Fruit fly (Drosophila melanogaster): Measurements from ENCODE around the gene lbl.

Gene lbl

DNA sequence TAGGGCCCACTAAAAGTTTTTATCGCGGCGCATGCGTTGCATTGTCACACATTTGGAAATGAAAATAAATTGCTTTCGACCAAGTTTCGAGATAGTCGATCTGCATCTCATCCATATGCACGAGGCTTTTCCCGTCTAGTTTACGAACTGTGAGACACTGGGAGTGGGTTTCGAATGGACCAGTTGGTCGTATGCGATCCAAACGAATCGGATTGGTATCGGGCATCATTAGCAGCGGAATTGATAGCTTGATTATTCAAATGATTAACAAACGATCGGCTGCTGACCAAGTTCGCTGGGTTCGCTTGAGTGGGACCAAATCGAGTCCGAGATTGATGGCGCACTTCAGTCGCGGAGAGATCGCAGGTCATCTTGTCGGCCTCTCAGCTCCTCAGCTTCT lies 6.2 kb upstream of the lbl start:
- TF ChIP-seq CG13204 (GFP tag; optimal IDR thresholded peaks at IDR 0.05) (no peak), CG14655 (GFP tag; optimal IDR thresholded peaks at IDR 0.05) (no peak), Pif1B (GFP tag; optimal IDR thresholded peaks at IDR 0.05) (no peak), CG8159 (tag; optimal IDR thresholded peaks at IDR 0.05) (no peak), Pif1A (GFP tag; optimal IDR thresholded peaks at IDR 0.05) (no peak), rn (GFP tag; IDR thresholded peaks at IDR 0.05) (no peak), gl (tag; optimal IDR thresholded peaks at IDR 0.05) (no peak), EcR (GFP tag; optimal IDR thresholded peaks at IDR 0.05) (no peak), CG34367 (tag; optimal IDR thresholded peaks at IDR 0.05) (no peak), CG17806 (tag; optimal IDR thresholded peaks at IDR 0.05) (no peak), D1 (tag; optimal IDR thresholded peaks at IDR 0.05) (no peak), fd96Ca (GFP tag; IDR thresholded peaks at IDR 0.05) (no peak), CG10348 (GFP tag; IDR thresholded peaks at IDR 0.05) (no peak), Snoo (tag; optimal IDR thresholded peaks at IDR 0.05) (no peak), CG32121 (GFP tag; IDR thresholded peaks at IDR 0.05) (no peak), Ets98B (GFP tag; IDR thresholded peaks at IDR 0.05) (no peak)

DNA sequence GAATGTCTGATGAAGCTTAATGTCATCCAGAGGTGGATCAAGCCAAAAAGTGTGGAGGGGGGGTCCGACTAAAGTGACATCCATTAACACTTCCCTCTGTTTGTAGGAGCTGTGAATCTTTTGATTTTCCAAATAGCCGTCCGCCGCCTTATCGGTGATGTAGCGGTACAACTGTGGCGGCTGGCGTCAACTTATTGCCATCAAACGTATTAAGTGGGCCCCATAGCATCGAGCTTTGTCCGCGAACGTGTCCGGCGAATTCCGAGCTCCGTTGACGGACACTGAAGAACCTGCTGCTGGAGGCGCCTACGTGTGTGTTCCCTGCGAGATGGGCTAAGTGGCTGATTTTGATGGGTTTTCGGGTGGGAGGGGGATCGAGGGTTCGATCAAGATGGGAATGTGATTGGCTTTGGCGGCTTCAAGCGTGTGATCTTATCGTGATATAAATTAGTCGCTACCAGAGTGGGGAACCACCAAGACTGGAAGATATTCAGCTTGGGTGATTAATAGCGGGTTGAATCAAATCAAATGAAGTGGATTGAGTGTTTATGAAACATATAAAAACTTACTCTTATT lies 3.7 kb upstream of the lbl start:
- TF ChIP-seq Snoo (tag; optimal IDR thresholded peaks at IDR 0.05) (no peak), fd96Ca (GFP tag; IDR thresholded peaks at IDR 0.05) (no peak), CG14655 (GFP tag; optimal IDR thresholded peaks at IDR 0.05) (no peak), gl (tag; optimal IDR thresholded peaks at IDR 0.05) (no peak), CG17806 (tag; optimal IDR thresholded peaks at IDR 0.05) (no peak), CG15710 (tag; optimal IDR thresholded peaks at IDR 0.05) (no peak)

DNA sequence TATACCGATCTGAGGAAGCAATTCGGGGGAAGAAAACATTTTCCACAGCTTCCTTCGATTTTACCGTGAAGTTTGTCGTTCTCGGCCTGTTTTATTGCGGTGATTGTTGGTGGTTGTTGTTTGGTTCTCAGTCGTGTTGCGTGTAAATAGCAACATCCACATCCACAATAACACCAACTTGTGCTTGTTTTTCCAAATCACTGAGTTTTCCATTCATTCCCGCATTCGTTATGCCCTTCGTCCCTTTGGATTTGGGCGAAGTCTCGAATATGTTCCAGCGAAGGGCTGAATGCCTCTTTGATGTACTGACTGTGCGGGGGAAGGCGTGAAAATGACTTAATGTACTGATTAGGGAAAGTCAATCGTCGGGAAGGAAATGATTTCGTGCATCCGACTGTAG lies 7.1 kb downstream of the lbl start:
- TF ChIP-seq Snoo (tag; optimal IDR thresholded peaks at IDR 0.05) (no peak), CG32121 (GFP tag; IDR thresholded peaks at IDR 0.05) (no peak), EcR (GFP tag; optimal IDR thresholded peaks at IDR 0.05) (no peak), gl (tag; optimal IDR thresholded peaks at IDR 0.05) (no peak), Ets98B (GFP tag; IDR thresholded peaks at IDR 0.05) (no peak)

DNA sequence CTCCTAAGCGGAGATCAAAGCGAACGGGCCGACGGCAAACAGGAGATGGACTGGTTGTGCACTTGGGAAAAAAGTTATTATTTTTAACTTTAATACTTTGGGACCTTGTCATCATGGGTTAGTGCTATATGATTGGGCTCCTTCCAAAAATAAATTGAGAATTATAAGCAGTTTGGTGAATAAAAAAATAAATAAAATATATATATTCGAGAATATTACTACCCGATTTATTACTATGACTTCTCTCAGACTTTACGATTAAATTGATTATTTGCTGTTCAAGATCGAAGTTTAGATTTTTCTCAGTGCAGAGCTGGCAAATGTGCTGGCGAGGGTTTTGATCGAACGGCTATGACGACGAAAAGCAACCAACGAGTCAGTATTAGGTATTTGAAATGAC lies 14.0 kb downstream of the lbl start:
- TF ChIP-seq D1 (tag; optimal IDR thresholded peaks at IDR 0.05) = no peak
- TF ChIP-seq rn (GFP tag; IDR thresholded peaks at IDR 0.05) = no peak
- no peak for TF ChIP-seq CG13204 (GFP tag; optimal IDR thresholded peaks at IDR 0.05)
- TF ChIP-seq CG34367 (tag; optimal IDR thresholded peaks at IDR 0.05) = no peak
- no peak for TF ChIP-seq CG32121 (GFP tag; IDR thresholded peaks at IDR 0.05)
- TF ChIP-seq CG10348 (GFP tag; IDR thresholded peaks at IDR 0.05) = no peak
- TF ChIP-seq gl (tag; optimal IDR thresholded peaks at IDR 0.05) = no peak
- TF ChIP-seq Pif1A (GFP tag; optimal IDR thresholded peaks at IDR 0.05) = no peak
- no peak for TF ChIP-seq CG12605 (GFP tag; IDR thresholded peaks at IDR 0.05)
- TF ChIP-seq CG8159 (tag; optimal IDR thresholded peaks at IDR 0.05) = peak; percentile 55
- TF ChIP-seq CG4496 (GFP tag; IDR thresholded peaks at IDR 0.05) = no peak
- peak; percentile 35 for TF ChIP-seq CG17806 (tag; optimal IDR thresholded peaks at IDR 0.05)
- peak; percentile 59 for TF ChIP-seq CG14655 (GFP tag; optimal IDR thresholded peaks at IDR 0.05)
- peak; percentile 40 for TF ChIP-seq CG9948 (tag; optimal IDR thresholded peaks at IDR 0.05)
- peak; percentile 39 for TF ChIP-seq CG8301 (tag; optimal IDR thresholded peaks at IDR 0.05)

DNA sequence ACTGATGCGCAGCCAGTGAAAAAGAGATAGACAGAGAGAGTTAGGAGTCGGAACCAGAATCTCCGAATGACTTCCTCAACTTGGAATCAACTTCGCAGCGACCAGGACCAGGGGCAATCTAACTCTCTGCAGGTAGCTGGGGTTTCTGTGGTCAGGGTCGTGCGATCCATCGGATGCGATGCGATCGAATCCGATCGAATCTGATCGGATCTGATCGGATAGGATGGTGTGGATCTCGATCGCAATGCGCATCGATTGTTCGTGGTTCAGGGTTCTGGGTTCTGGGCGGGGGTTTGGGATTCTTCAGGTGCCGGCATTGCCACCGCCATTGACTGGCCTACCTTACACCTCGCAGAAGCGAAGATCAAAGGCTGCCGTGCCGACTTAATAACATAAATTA lies 14.7 kb downstream of the lbl start:
- TF ChIP-seq Snoo (tag; optimal IDR thresholded peaks at IDR 0.05) (no peak), EcR (GFP tag; optimal IDR thresholded peaks at IDR 0.05) (no peak), CG14655 (GFP tag; optimal IDR thresholded peaks at IDR 0.05) (no peak), Ets98B (GFP tag; IDR thresholded peaks at IDR 0.05) (no peak), D1 (tag; optimal IDR thresholded peaks at IDR 0.05) (no peak), CG10348 (GFP tag; IDR thresholded peaks at IDR 0.05) (no peak), CG32121 (GFP tag; IDR thresholded peaks at IDR 0.05) (no peak), Pif1B (GFP tag; optimal IDR thresholded peaks at IDR 0.05) (no peak), Pif1A (GFP tag; optimal IDR thresholded peaks at IDR 0.05) (no peak), CG12605 (GFP tag; IDR thresholded peaks at IDR 0.05) (no peak), CG13204 (GFP tag; optimal IDR thresholded peaks at IDR 0.05) (no peak), gl (tag; optimal IDR thresholded peaks at IDR 0.05) (no peak), CG17806 (tag; optimal IDR thresholded peaks at IDR 0.05) (no peak), rn (GFP tag; IDR thresholded peaks at IDR 0.05) (no peak), CG8301 (tag; optimal IDR thresholded peaks at IDR 0.05) (no peak), CG4496 (GFP tag; IDR thresholded peaks at IDR 0.05) (no peak), CG15710 (tag; optimal IDR thresholded peaks at IDR 0.05) (no peak)

DNA sequence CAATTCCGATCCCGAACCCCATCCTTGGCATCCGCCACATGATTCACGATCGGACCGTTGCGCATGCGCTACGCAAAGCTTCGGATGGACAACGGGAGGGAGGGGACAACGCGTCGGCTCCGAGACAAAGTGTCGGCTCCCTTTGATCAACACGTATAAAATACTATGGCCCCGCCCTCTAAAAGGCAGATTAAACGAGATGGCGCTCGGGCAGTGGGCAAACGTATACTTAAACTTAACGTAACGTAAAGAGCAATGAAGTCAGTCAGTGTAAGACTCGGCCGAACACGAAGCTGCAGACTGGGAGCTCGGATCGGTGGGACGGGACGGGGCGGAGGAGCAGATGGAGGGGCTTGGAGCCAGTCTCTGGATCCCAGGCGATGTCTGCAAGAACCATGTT lies 17.0 kb downstream of the lbl start:
- TF ChIP-seq CG17806 (tag; optimal IDR thresholded peaks at IDR 0.05) = no peak
- TF ChIP-seq CG14655 (GFP tag; optimal IDR thresholded peaks at IDR 0.05) = no peak
- TF ChIP-seq CG4496 (GFP tag; IDR thresholded peaks at IDR 0.05) = no peak
- no peak for TF ChIP-seq CG34367 (tag; optimal IDR thresholded peaks at IDR 0.05)
- TF ChIP-seq CG32121 (GFP tag; IDR thresholded peaks at IDR 0.05) = no peak
- no peak for TF ChIP-seq fd96Ca (GFP tag; IDR thresholded peaks at IDR 0.05)
- TF ChIP-seq CG9948 (tag; optimal IDR thresholded peaks at IDR 0.05) = no peak
- no peak for TF ChIP-seq Ets98B (GFP tag; IDR thresholded peaks at IDR 0.05)
- TF ChIP-seq Pif1A (GFP tag; optimal IDR thresholded peaks at IDR 0.05) = no peak
- TF ChIP-seq D1 (tag; optimal IDR thresholded peaks at IDR 0.05) = no peak
- no peak for TF ChIP-seq gl (tag; optimal IDR thresholded peaks at IDR 0.05)
- no peak for TF ChIP-seq CG12605 (GFP tag; IDR thresholded peaks at IDR 0.05)
- TF ChIP-seq EcR (GFP tag; optimal IDR thresholded peaks at IDR 0.05) = no peak
- no peak for TF ChIP-seq CG10348 (GFP tag; IDR thresholded peaks at IDR 0.05)
- no peak for TF ChIP-seq CG13204 (GFP tag; optimal IDR thresholded peaks at IDR 0.05)
- TF ChIP-seq CG15710 (tag; optimal IDR thresholded peaks at IDR 0.05) = no peak
